Worm (Caenorhabditis elegans) whole organism, late embryonic: ENCODE data around the gene sri-51.

Experiments used
- K09A11.1 ChIP-seq: sonication (generic microtip); optimal IDR thresholded peaks from 2 replicates; lab custom pipeline; 2017; ENCODE audit warnings: antibody characterized with exemption, mild to moderate bottlenecking, missing genetic modification characterization, missing compliant biosample characterization; ENCODE audit not compliant: insufficient read depth
- T23F11.4 ChIP-seq: fragments of 200-800 bp; sonication (Bioruptor generic); optimal IDR thresholded peaks from 2 replicates; lab custom pipeline; 2018; ENCODE audit warnings: mild to moderate bottlenecking, missing genetic modification characterization, missing compliant biosample characterization
- ahr-1 ChIP-seq: sonication (generic microtip); optimal IDR thresholded peaks from 2 replicates; lab custom pipeline; 2016; ENCODE audit warnings: missing genetic modification characterization, missing compliant biosample characterization
- ceh-19 ChIP-seq: fragments of 200-800 bp; sonication (Bioruptor generic); optimal IDR thresholded peaks from 2 replicates; lab custom pipeline; 2018; ENCODE audit warnings: mild to moderate bottlenecking, missing genetic modification characterization, missing compliant biosample characterization
- ceh-22 ChIP-seq: sonication (generic microtip); optimal IDR thresholded peaks from 2 replicates; lab custom pipeline; 2017; ENCODE audit warnings: missing biosample characterization, missing genetic modification characterization
- ceh-24 ChIP-seq: sonication (generic microtip); optimal IDR thresholded peaks from 2 replicates; lab custom pipeline; 2016; ENCODE audit warnings: mild to moderate bottlenecking, missing genetic modification characterization, missing compliant biosample characterization
- ceh-34 ChIP-seq: sonication (generic microtip); optimal IDR thresholded peaks from 2 replicates; lab custom pipeline; 2016; ENCODE audit warnings: mild to moderate bottlenecking, missing genetic modification characterization, missing compliant biosample characterization
- ceh-45 ChIP-seq: fragments of 200-800 bp; sonication (Bioruptor generic); IDR thresholded peaks from 2 replicates; pipeline ENCODE4 v1.3.6; 2022; ENCODE audit warnings: missing genetic modification reagents, missing genetic modification characterization, missing compliant biosample characterization
- ceh-9 ChIP-seq: sonication (generic microtip); optimal IDR thresholded peaks from 2 replicates; lab custom pipeline; 2016; ENCODE audit warnings: mild to moderate bottlenecking, missing genetic modification characterization, inconsistent platforms, missing compliant biosample characterization
- dmd-4 ChIP-seq: sonication (generic microtip); optimal IDR thresholded peaks from 2 replicates; lab custom pipeline; 2016; ENCODE audit warnings: borderline replicate concordance, missing genetic modification characterization, missing compliant biosample characterization
- ets-4 ChIP-seq: sonication (generic microtip); optimal IDR thresholded peaks from 2 replicates; lab custom pipeline; 2016; ENCODE audit warnings: missing genetic modification characterization, missing compliant biosample characterization
- hlh-13 ChIP-seq: fragments of 200-800 bp; sonication (Bioruptor generic); optimal IDR thresholded peaks from 2 replicates; lab custom pipeline; 2018; ENCODE audit warnings: mild to moderate bottlenecking, missing genetic modification characterization, missing compliant biosample characterization
- hlh-6 ChIP-seq: sonication (generic microtip); optimal IDR thresholded peaks from 2 replicates; lab custom pipeline; 2016; ENCODE audit warnings: missing genotype, missing genetic modification characterization, missing compliant biosample characterization
- lim-6 ChIP-seq: sonication (generic microtip); optimal IDR thresholded peaks from 2 replicates; lab custom pipeline; 2016; ENCODE audit warnings: missing genetic modification characterization, missing compliant biosample characterization
- lin-11 ChIP-seq: fragments of 200-800 bp; sonication (Bioruptor generic); optimal IDR thresholded peaks from 2 replicates; lab custom pipeline; 2018; ENCODE audit warnings: mild to moderate bottlenecking, missing genetic modification characterization, missing compliant biosample characterization
- nfya-1 ChIP-seq: sonication (generic microtip); optimal IDR thresholded peaks from 2 replicates; lab custom pipeline; 2017; ENCODE audit warnings: missing genetic modification characterization, mild to moderate bottlenecking, missing compliant biosample characterization, antibody characterized with exemption, moderate library complexity
- nhr-11 ChIP-seq: fragments of 150-350 bp; optimal IDR thresholded peaks from 2 replicates; lab custom pipeline; 2014; ENCODE audit warnings: missing biosample characterization, missing genetic modification characterization
- npax-4 ChIP-seq: sonication (generic microtip); optimal IDR thresholded peaks from 2 replicates; lab custom pipeline; 2016; ENCODE audit warnings: missing genetic modification characterization, missing compliant biosample characterization
- pag-3 ChIP-seq: sonication (generic microtip); optimal IDR thresholded peaks from 2 replicates; lab custom pipeline; 2016; ENCODE audit warnings: missing compliant biosample characterization, missing genetic modification characterization, borderline replicate concordance
- pat-9 ChIP-seq: fragments of 200-800 bp; sonication (Bioruptor generic); optimal IDR thresholded peaks from 2 replicates; lab custom pipeline; 2018; ENCODE audit warnings: mild to moderate bottlenecking, missing genetic modification characterization, moderate library complexity, missing compliant biosample characterization
- pqm-1 ChIP-seq: sonication (generic microtip); optimal IDR thresholded peaks from 2 replicates; lab custom pipeline; 2016; ENCODE audit warnings: missing genetic modification characterization, missing compliant biosample characterization
- sdc-2 ChIP-seq: sonication (generic microtip); optimal IDR thresholded peaks from 2 replicates; lab custom pipeline; 2016; ENCODE audit warnings: missing genotype, missing genetic modification characterization, missing compliant biosample characterization
- sox-4 ChIP-seq: sonication (generic microtip); optimal IDR thresholded peaks from 2 replicates; lab custom pipeline; 2017; ENCODE audit warnings: mild to moderate bottlenecking, missing genetic modification characterization, inconsistent platforms, missing compliant biosample characterization
- tbx-7 ChIP-seq: sonication (generic microtip); optimal IDR thresholded peaks from 2 replicates; lab custom pipeline; 2016; ENCODE audit warnings: missing genotype, missing genetic modification characterization, missing compliant biosample characterization
- ttx-3 ChIP-seq: sonication (generic microtip); optimal IDR thresholded peaks from 2 replicates; lab custom pipeline; 2016; ENCODE audit warnings: missing genetic modification reagents, missing genetic modification characterization, missing compliant biosample characterization
- unc-3 ChIP-seq, 2 experiments: fragments of 200-800 bp in 1 of 2; sonication (Bioruptor generic) in 1 of 2; sonication (generic microtip) in 1 of 2; conservative IDR thresholded peaks in 1 of 2; optimal IDR thresholded peaks in 1 of 2; 2 replicates each; pipeline versions ENCODE4 v1.3.6 to Lab custom; 2016 to 2022; ENCODE audit warnings: missing compliant biosample characterization in 2 of 2, missing genetic modification characterization in 2 of 2, missing genetic modification reagents in 1 of 2
- unc-42 ChIP-seq: sonication (generic microtip); optimal IDR thresholded peaks from 2 replicates; lab custom pipeline; 2016; ENCODE audit warnings: missing genotype, missing genetic modification characterization, missing compliant biosample characterization
- unc-55 ChIP-seq: sonication (generic microtip); optimal IDR thresholded peaks from 2 replicates; lab custom pipeline; 2017; ENCODE audit warnings: missing biosample characterization, missing genetic modification reagents, missing genetic modification characterization
- unc-86 ChIP-seq: sonication (generic microtip); optimal IDR thresholded peaks from 2 replicates; lab custom pipeline; 2016; ENCODE audit warnings: missing genetic modification characterization, missing compliant biosample characterization

sri-51 gene

ce11 chrII:3198998-3199397, at the start of gene sri-51:
TSS of gene sri-51 (minus strand) at chrII:3199098.
- TF ChIP-seq pqm-1 (tag; lab: Kevin White, UChicago): no peak
- no peak for TF ChIP-seq tbx-7
- TF ChIP-seq, all 69 proteins: peak for 0

ce11 chrII:3248043-3248718, 49.3 kb upstream of the sri-51 start, which contains the start of the genes fbxc-50 and C17F4.2:
TSS of gene fbxc-50 (minus strand) at chrII:3248123.
TSS of gene C17F4.2 (plus strand) at chrII:3248668.
- TF ChIP-seq dmd-4 (tag; lab: Kevin White, UChicago) (no peak), lin-11 (tag; lab: Kevin White, UChicago) (no peak), ceh-34 (no peak), lim-6 (tag; lab: Kevin White, UChicago) (no peak), pag-3 (tag; lab: Kevin White, UChicago) (no peak), ahr-1 (tag; lab: Kevin White, UChicago) (no peak), ceh-19 (GFP tag; lab: Kevin White, UChicago) (no peak), pqm-1 (tag; lab: Kevin White, UChicago) (no peak), tbx-7 (no peak), unc-86 (tag; lab: Kevin White, UChicago) (no peak), unc-42 (tag; lab: Kevin White, UChicago) (no peak), ceh-22 (tag; lab: Kevin White, UChicago) (no peak), pat-9 (tag; lab: Kevin White, UChicago) (no peak), unc-3 (GFP tag; conservative IDR thresholded peaks at IDR 0.05; lab: Robert Waterston, UW) (no peak), unc-3 (tag; optimal IDR thresholded peaks at IDR 0.05; lab: Kevin White, UChicago) (no peak), ets-4 (no peak), ttx-3 (tag; lab: Kevin White, UChicago) (no peak)

- TF ChIP-seq K09A11.1 (tag; lab: Kevin White, UChicago) (no peak), ceh-24 (no peak), hlh-6 (no peak), sox-4 (tag; lab: Kevin White, UChicago) (no peak), ceh-9 (tag; lab: Kevin White, UChicago) (no peak)
Measured at ce11 chrII:3247556-3247955, 48.7 kb upstream of the sri-51 start.

- TF ChIP-seq sox-4 (tag; lab: Kevin White, UChicago): no peak
- no peak for TF ChIP-seq sdc-2
- TF ChIP-seq T23F11.4 (GFP tag; lab: Kevin White, UChicago): no peak
- TF ChIP-seq tbx-7: no peak
- TF ChIP-seq nhr-11 (tag; lab: Kevin White, UChicago): no peak
- no peak for TF ChIP-seq lin-11 (tag; lab: Kevin White, UChicago)
- TF ChIP-seq K09A11.1 (tag; lab: Kevin White, UChicago): no peak
- TF ChIP-seq lim-6 (tag; lab: Kevin White, UChicago): no peak
- TF ChIP-seq npax-4 (tag; lab: Kevin White, UChicago): no peak
- no peak for TF ChIP-seq unc-3 (GFP tag; conservative IDR thresholded peaks at IDR 0.05; lab: Robert Waterston, UW)
- no peak for TF ChIP-seq unc-3 (tag; optimal IDR thresholded peaks at IDR 0.05; lab: Kevin White, UChicago)
- no peak for TF ChIP-seq unc-55 (GFP tag; lab: Kevin White, UChicago)
- TF ChIP-seq hlh-13: no peak
- no peak for TF ChIP-seq ets-4
- TF ChIP-seq nfya-1 (tag; lab: Kevin White, UChicago): no peak
- no peak for TF ChIP-seq ceh-45 (GFP tag; lab: Robert Waterston, UW)
Measured at ce11 chrII:3245836-3246235, 46.9 kb upstream of the sri-51 start, which contains the start of gene C17F4.7. TSS of gene C17F4.7 (minus strand) at chrII:3246015.

ce11 chrII:3244758-3245157, 45.9 kb upstream of the sri-51 start:
- no peak for TF ChIP-seq T23F11.4 (GFP tag; lab: Kevin White, UChicago)
